Fruit fly (Drosophila melanogaster) S2 (cell line): ENCODE results near the gene CG33110.

Experiments used
- CG8478 ChIP-seq: fragments of >200 bp; optimal IDR thresholded peaks from 2 replicates; lab custom pipeline; 2018
- CTCF ChIP-seq, 2 experiments: fragments of >200 bp; optimal IDR thresholded peaks; 2 replicates each; lab custom pipeline; 2018

dm6 chr3R:22584582-22584981 is 14.6 kb downstream of the CG33110 start, which contains the start of the genes CG33107 and CG6937:
- TF ChIP-seq CG8478 (lab: Kevin White, UChicago), result no peak
- peak in 1 of 2 experiments; percentile 4 for TF ChIP-seq CTCF (optimal IDR thresholded peaks at IDR 0.05; lab: Kevin White, UChicago)
